Worm (Caenorhabditis elegans): ENCODE measurements around the gene fbxa-118.

DNA sequence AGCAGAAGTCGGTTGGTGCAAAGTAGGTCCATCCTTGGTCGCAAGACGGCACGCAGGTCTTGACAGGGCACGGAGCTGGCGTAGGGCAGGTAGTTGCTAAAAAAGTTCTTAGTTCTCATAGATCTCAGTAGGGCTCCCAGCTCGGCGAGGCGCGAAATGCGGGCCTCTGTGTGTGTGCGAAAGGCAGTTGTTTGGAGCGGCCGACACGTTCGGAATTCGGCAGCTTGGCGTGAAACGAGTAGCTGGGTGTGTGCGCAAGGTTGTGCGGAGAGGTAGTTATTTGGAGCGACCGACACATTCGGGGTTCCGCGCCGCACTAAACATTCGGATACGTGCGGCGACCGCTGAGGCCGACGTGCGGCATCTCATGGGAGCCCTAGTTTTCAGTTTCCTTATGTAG lies 24.2 kb downstream of the fbxa-118 start:
- TF ChIP-seq nhr-28 (tag; optimal IDR thresholded peaks at IDR 0.05) (no peak), drap-1 (GFP tag; optimal IDR thresholded peaks at IDR 0.05) (no peak), sem-2 (GFP tag; optimal IDR thresholded peaks at IDR 0.05) (no peak), ceh-39 (tag; optimal IDR thresholded peaks at IDR 0.05) (no peak), M03D4.4 (tag; optimal IDR thresholded peaks at IDR 0.05) (no peak), nhr-237 (tag; optimal IDR thresholded peaks at IDR 0.05) (no peak), nhr-76 (tag; optimal IDR thresholded peaks at IDR 0.05) (no peak), mab-5 (tag; optimal IDR thresholded peaks at IDR 0.05) (no peak), ztf-11 (tag; optimal IDR thresholded peaks at IDR 0.05) (no peak), mep-1 (tag; optimal IDR thresholded peaks at IDR 0.05) (no peak), unc-62 (GFP tag; optimal IDR thresholded peaks at IDR 0.05) (no peak)
